Worm (Caenorhabditis elegans): ENCODE results near the gene frpr-9.

Gene frpr-9

ce11 chrV:10954334-10954733 is 37.6 kb upstream of the frpr-9 start, which contains the start of gene clec-221:
TSS of gene clec-221 (minus strand) at chrV:10954434.
- TF ChIP-seq ceh-36 (tag; optimal IDR thresholded peaks at IDR 0.05), result no peak
- no peak for TF ChIP-seq sea-1 (GFP tag; conservative IDR thresholded peaks at IDR 0.05)
- TF ChIP-seq F13C5.2 (tag; optimal IDR thresholded peaks at IDR 0.05), result no peak
- TF ChIP-seq tbx-11 (GFP tag; IDR thresholded peaks at IDR 0.05), result no peak
- TF ChIP-seq hmbx-1 (tag; optimal IDR thresholded peaks at IDR 0.05), result no peak

DNA sequence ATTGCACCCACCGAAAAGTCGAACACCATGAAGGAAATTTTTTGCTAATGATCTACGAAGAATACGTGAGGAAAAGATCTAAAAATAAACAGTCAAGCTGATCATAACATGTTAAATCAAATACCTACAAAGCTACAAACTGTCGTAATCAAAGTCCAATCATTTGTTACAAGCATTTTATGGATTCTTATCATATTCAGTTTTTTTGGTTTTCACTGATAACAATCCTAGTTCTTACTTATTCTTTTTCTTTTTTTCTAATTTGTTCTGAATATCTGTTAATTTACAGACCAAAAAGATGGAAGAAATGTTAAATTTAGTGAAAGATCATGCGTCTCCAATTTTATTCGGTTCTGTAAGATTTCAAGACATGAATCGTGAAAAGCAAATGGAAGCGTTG is 37.1 kb upstream of the frpr-9 start, which contains the start of gene F17C11.6:
TSS of gene F17C11.6 (plus strand) at position 290 of the 400 bp plus-strand sequence.
- TF ChIP-seq hnd-1 (tag; optimal IDR thresholded peaks at IDR 0.05) (no peak), tbx-37 (GFP tag; conservative IDR thresholded peaks at IDR 0.05) (no peak), flt-1 (GFP tag; IDR thresholded peaks at IDR 0.05) (no peak), F13C5.2 (tag; optimal IDR thresholded peaks at IDR 0.05) (no peak), ets-7 (tag; optimal IDR thresholded peaks at IDR 0.05) (no peak), ceh-13 (GFP tag; optimal IDR thresholded peaks at IDR 0.05) (no peak)

ce11 chrV:10955681-10956476 is 36.0 kb upstream of the frpr-9 start, which contains the start of gene F17C11.13:
TSS of gene F17C11.13 (plus strand) at chrV:10955923.
- TF ChIP-seq ceh-13 (GFP tag; optimal IDR thresholded peaks at IDR 0.05) (no peak), sea-1 (GFP tag; conservative IDR thresholded peaks at IDR 0.05) (no peak)

- TF ChIP-seq hmg-4 (GFP tag; optimal IDR thresholded peaks at IDR 0.05) (no peak), ama-1 (optimal IDR thresholded peaks at IDR 0.05) (peak; percentile 37)
Observed at ce11 chrV:10958322-10958900, 33.5 kb upstream of the frpr-9 start, which contains the start of gene pigt-1. TSS of gene pigt-1 (minus strand) at chrV:10958821.

DNA sequence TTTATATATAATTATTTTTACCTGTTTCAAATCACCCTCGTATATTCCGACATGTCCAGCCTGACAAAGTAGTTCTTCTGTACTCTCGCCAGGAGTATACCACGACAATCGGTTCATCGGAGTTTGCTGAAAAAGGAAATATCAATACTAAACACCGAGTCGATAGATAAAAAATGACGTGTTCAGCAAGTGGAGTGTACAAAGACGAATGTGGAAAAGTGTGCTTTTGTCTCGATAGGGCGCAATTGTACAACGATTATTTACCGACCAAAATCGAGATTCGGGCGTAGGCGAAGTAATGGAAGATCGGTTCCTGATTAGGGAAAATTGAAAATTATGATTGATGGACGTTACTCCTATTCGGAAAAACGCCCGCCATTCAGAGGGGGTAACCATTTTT is 31.3 kb upstream of the frpr-9 start, which contains the start of gene vps-36:
TSS of gene vps-36 (minus strand) at position 126 of the 400 bp plus-strand sequence.
- TF ChIP-seq tra-4 (tag; optimal IDR thresholded peaks at IDR 0.05) (no peak), flt-1 (GFP tag; IDR thresholded peaks at IDR 0.05) (no peak), pes-1 (GFP tag; IDR thresholded peaks at IDR 0.05) (no peak), hnd-1 (tag; optimal IDR thresholded peaks at IDR 0.05) (no peak), ets-7 (tag; optimal IDR thresholded peaks at IDR 0.05) (no peak), hmg-4 (GFP tag; optimal IDR thresholded peaks at IDR 0.05) (no peak), B0310.2 (tag; optimal IDR thresholded peaks at IDR 0.05) (no peak)

DNA sequence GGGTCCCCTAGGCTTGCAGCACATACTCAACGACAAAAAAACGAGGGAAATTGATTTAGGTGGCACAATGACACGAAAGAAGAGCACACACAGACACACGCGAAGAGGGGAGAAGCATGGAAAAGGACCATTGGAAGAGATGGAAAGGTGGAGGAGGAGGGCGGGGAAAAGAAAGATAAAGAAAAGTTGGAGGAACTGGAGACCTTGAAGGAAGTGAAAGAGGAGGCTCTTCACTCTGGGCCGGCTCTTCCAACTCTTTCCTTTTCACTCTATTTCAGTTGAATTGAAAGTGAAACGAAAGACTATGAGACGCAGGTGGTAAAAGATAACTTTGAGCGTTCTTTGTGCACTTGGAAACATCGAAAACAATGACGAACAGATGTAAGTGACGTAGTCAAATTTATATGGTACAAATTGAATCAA is 30.4 kb upstream of the frpr-9 start:
- no peak for TF ChIP-seq ceh-36 (tag; optimal IDR thresholded peaks at IDR 0.05)
- TF ChIP-seq hmg-4 (GFP tag; optimal IDR thresholded peaks at IDR 0.05), result no peak
- no peak for TF ChIP-seq pes-1 (GFP tag; IDR thresholded peaks at IDR 0.05)
- TF ChIP-seq scrt-1 (GFP tag; IDR thresholded peaks at IDR 0.05), result no peak
- no peak for TF ChIP-seq ceh-13 (GFP tag; optimal IDR thresholded peaks at IDR 0.05)
- TF ChIP-seq ets-7 (tag; optimal IDR thresholded peaks at IDR 0.05), result no peak
- TF ChIP-seq tra-4 (tag; optimal IDR thresholded peaks at IDR 0.05), result no peak
- no peak for TF ChIP-seq B0310.2 (tag; optimal IDR thresholded peaks at IDR 0.05)
- TF ChIP-seq tbx-11 (GFP tag; IDR thresholded peaks at IDR 0.05), result no peak
- no peak for TF ChIP-seq ama-1 (optimal IDR thresholded peaks at IDR 0.05)
- TF ChIP-seq hmbx-1 (tag; optimal IDR thresholded peaks at IDR 0.05), result no peak
- no peak for TF ChIP-seq F13C5.2 (tag; optimal IDR thresholded peaks at IDR 0.05)
- TF ChIP-seq flt-1 (GFP tag; IDR thresholded peaks at IDR 0.05), result no peak
- no peak for TF ChIP-seq sea-1 (GFP tag; conservative IDR thresholded peaks at IDR 0.05)
- TF ChIP-seq tbx-37 (GFP tag; conservative IDR thresholded peaks at IDR 0.05), result no peak
- no peak for TF ChIP-seq aly-1 (tag; optimal IDR thresholded peaks at IDR 0.05)
- no peak for TF ChIP-seq hnd-1 (tag; optimal IDR thresholded peaks at IDR 0.05)

DNA sequence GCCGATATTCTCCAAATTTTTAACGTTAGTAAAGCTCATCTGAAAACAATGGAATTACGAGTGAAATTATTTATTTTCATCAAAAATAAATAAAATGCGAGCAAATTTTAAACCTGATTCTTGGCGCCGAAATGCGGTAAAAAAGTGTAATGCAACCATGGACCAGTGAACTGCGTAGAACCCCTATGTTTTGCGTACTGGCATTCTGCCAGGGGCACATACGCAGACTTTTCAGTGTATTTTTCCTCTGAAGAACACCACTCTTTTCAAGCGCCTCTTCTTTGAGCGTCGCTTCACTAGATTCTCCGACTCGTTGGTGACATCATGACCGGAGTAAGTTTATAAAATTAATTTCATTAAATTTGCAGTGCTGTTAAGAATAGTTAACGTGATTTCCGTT is 26.4 kb upstream of the frpr-9 start, which contains the start of the genes ctf-4 and eef-1G:
TSS of gene ctf-4 (minus strand) at position 39 of the 400 bp plus-strand sequence.
TSS of gene eef-1G (plus strand) at position 219 of the 400 bp plus-strand sequence.
- TF ChIP-seq hmg-4 (GFP tag; optimal IDR thresholded peaks at IDR 0.05), result no peak
- TF ChIP-seq flt-1 (GFP tag; IDR thresholded peaks at IDR 0.05), result no peak
- no peak for TF ChIP-seq hmbx-1 (tag; optimal IDR thresholded peaks at IDR 0.05)
- TF ChIP-seq F13C5.2 (tag; optimal IDR thresholded peaks at IDR 0.05), result peak; percentile 74
- TF ChIP-seq hnd-1 (tag; optimal IDR thresholded peaks at IDR 0.05), result no peak
- no peak for TF ChIP-seq ets-7 (tag; optimal IDR thresholded peaks at IDR 0.05)
- TF ChIP-seq tbx-37 (GFP tag; conservative IDR thresholded peaks at IDR 0.05), result no peak
- no peak for TF ChIP-seq tra-4 (tag; optimal IDR thresholded peaks at IDR 0.05)

- TF ChIP-seq tbx-37 (GFP tag; conservative IDR thresholded peaks at IDR 0.05), result no peak
- TF ChIP-seq B0310.2 (tag; optimal IDR thresholded peaks at IDR 0.05), result no peak
- no peak for TF ChIP-seq aly-1 (tag; optimal IDR thresholded peaks at IDR 0.05)
- no peak for TF ChIP-seq ceh-36 (tag; optimal IDR thresholded peaks at IDR 0.05)
- TF ChIP-seq hnd-1 (tag; optimal IDR thresholded peaks at IDR 0.05), result no peak
- TF ChIP-seq scrt-1 (GFP tag; IDR thresholded peaks at IDR 0.05), result no peak
- no peak for TF ChIP-seq hmbx-1 (tag; optimal IDR thresholded peaks at IDR 0.05)
- no peak for TF ChIP-seq ceh-13 (GFP tag; optimal IDR thresholded peaks at IDR 0.05)
- no peak for TF ChIP-seq pes-1 (GFP tag; IDR thresholded peaks at IDR 0.05)
- TF ChIP-seq tra-4 (tag; optimal IDR thresholded peaks at IDR 0.05), result no peak
- TF ChIP-seq sea-1 (GFP tag; conservative IDR thresholded peaks at IDR 0.05), result no peak
- no peak for TF ChIP-seq hmg-4 (GFP tag; optimal IDR thresholded peaks at IDR 0.05)
- TF ChIP-seq tbx-11 (GFP tag; IDR thresholded peaks at IDR 0.05), result no peak
- no peak for TF ChIP-seq F13C5.2 (tag; optimal IDR thresholded peaks at IDR 0.05)
- TF ChIP-seq flt-1 (GFP tag; IDR thresholded peaks at IDR 0.05), result no peak
- no peak for TF ChIP-seq ama-1 (optimal IDR thresholded peaks at IDR 0.05)
- TF ChIP-seq ets-7 (tag; optimal IDR thresholded peaks at IDR 0.05), result no peak
Observed at ce11 chrV:10966874-10967273, 25.0 kb upstream of the frpr-9 start.
